Worm (Caenorhabditis elegans) whole organism, L4/young adult: Measurements from ENCODE around the gene srh-147.

Experiments
- W03F9.2 ChIP-seq: fragments of 150-350 bp; optimal IDR thresholded peaks from 2 replicates; lab custom pipeline; 2014; ENCODE audit warnings: missing biosample characterization, missing genetic modification characterization
- dao-5 ChIP-seq: sonication (generic microtip); optimal IDR thresholded peaks from 2 replicates; lab custom pipeline; 2016; ENCODE audit warnings: missing genotype, missing genetic modification characterization, moderate library complexity, missing compliant biosample characterization
- him-1 ChIP-seq: sonication (generic microtip); optimal IDR thresholded peaks from 2 replicates; lab custom pipeline; 2016; ENCODE audit warnings: missing genotype, missing genetic modification reagents, missing genetic modification characterization, missing compliant biosample characterization

The srh-147 gene

ce11 chrV:15876308-15876707 lies 26.2 kb upstream of the srh-147 start, which contains the start of gene nhr-102:
TSS of gene nhr-102 (minus strand) at chrV:15876408.
- TF ChIP-seq dao-5 (tag; lab: Kevin White, UChicago): no peak
- TF ChIP-seq him-1 (tag; lab: Kevin White, UChicago): no peak
- TF ChIP-seq W03F9.2 (tag; lab: Kevin White, UChicago): no peak

- TF ChIP-seq dao-5 (tag; lab: Kevin White, UChicago) (peak; percentile 91), him-1 (tag; lab: Kevin White, UChicago) (peak; percentile 57), W03F9.2 (tag; lab: Kevin White, UChicago) (peak; percentile 70)
Observed at ce11 chrV:15873762-15874161, 23.6 kb upstream of the srh-147 start.

- no peak for TF ChIP-seq W03F9.2 (tag; lab: Kevin White, UChicago)
- TF ChIP-seq dao-5 (tag; lab: Kevin White, UChicago): no peak
- no peak for TF ChIP-seq him-1 (tag; lab: Kevin White, UChicago)
Observed at ce11 chrV:15872273-15872672, 22.1 kb upstream of the srh-147 start, which contains the start of gene str-56. TSS of gene str-56 (plus strand) at chrV:15872573.

DNA sequence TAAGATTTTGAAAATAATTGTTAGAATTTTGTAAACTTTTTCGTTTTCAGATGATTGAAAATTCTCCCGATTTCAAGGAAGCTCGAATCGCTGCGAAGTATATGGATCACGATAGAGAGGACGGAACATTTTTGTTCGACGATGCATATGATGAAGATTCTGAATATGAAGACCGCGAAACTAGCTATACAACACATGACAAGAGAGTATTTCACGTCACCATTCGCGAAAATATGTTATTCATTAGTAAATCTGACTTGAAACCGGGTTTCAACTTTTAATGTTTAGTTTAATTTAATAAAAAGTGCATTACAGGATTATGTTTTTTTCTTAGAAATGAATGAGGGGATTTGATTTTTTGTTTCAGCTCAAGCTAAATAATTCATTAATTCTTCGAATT lies 20.2 kb upstream of the srh-147 start, which contains the start of gene str-57:
str-57 (plus strand) TSS at position 301 of the 400 bp plus-strand sequence.
- TF ChIP-seq him-1 (tag; lab: Kevin White, UChicago): no peak
- no peak for TF ChIP-seq W03F9.2 (tag; lab: Kevin White, UChicago)
- TF ChIP-seq dao-5 (tag; lab: Kevin White, UChicago): no peak

- no peak for TF ChIP-seq W03F9.2 (tag; lab: Kevin White, UChicago)
- TF ChIP-seq dao-5 (tag; lab: Kevin White, UChicago): no peak
- no peak for TF ChIP-seq him-1 (tag; lab: Kevin White, UChicago)
Observed at ce11 chrV:15867373-15867772, 17.2 kb upstream of the srh-147 start, which contains the start of gene fbxa-197. TSS of gene fbxa-197 (plus strand) at chrV:15867673.

- TF ChIP-seq W03F9.2 (tag; lab: Kevin White, UChicago): no peak
- TF ChIP-seq him-1 (tag; lab: Kevin White, UChicago): no peak
- TF ChIP-seq dao-5 (tag; lab: Kevin White, UChicago): no peak
Observed at ce11 chrV:15865839-15866238, 15.7 kb upstream of the srh-147 start, which contains the start of gene srh-293. TSS of gene srh-293 (plus strand) at chrV:15866139.

DNA sequence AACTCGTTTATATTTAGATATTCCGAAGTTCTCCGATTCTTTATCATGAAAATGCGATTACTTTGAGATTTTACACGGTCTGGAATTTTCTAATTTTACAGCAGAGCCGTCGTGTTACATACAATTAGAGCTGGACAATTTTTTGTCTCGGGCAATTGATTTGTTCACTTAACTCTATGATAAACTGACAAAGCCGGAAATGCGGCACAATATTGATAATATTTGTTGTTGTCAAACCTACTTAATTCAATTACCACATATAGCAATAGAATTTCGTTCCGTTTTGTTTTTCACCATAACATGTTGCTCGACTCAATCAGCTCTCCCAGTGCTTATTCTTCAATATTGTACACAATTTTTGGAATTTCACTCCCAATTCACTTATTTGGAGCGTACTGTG lies 12.9 kb upstream of the srh-147 start, which contains the start of gene srh-299:
srh-299 (plus strand) TSS at position 301 of the 400 bp plus-strand sequence.
- TF ChIP-seq him-1 (tag; lab: Kevin White, UChicago): no peak
- no peak for TF ChIP-seq dao-5 (tag; lab: Kevin White, UChicago)
- no peak for TF ChIP-seq W03F9.2 (tag; lab: Kevin White, UChicago)

DNA sequence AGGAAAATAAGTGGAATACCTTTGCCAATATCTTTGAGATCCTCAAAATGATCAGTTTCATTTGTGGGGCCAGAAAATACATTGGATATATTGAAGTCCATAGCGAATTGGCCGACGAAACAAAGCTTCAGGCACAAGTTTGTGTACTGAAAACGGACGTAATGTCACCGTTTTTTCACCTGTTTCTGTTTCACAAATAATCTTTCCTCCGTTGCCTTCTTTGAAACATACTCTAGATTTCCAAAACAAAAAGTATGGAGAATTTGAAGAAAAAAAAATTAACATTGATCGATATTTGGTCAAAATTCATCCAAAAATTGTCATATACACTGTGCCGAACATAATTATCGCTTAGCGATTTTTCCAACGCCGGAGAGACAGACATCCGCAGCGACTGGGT lies 12.5 kb upstream of the srh-147 start, which contains the start of gene srz-12:
srz-12 (minus strand) TSS at position 101 of the 400 bp plus-strand sequence.
- TF ChIP-seq dao-5 (tag; lab: Kevin White, UChicago) (no peak), him-1 (tag; lab: Kevin White, UChicago) (no peak), W03F9.2 (tag; lab: Kevin White, UChicago) (no peak)

DNA sequence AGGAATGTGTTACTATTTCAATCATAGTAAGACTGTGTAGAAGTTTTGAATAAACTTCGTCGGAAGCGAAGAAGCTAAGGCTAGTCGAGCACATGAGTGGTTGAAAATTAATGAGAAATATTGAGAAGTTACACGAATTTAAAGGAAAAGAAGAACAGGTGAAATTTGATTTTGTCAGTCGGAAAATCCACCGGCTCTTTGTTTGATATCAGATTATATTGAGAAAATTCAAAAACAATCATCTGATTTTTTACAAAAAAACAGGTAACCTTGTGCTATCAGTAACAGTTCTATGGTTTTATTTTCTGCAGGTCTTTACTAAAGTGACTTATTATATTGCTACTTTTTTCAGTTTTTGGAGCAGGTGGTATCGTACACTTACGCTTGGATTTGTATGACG lies 8.2 kb upstream of the srh-147 start, which contains the start of gene srh-148:
srh-148 (minus strand) TSS at position 101 of the 400 bp plus-strand sequence.
- no peak for TF ChIP-seq him-1 (tag; lab: Kevin White, UChicago)
- no peak for TF ChIP-seq W03F9.2 (tag; lab: Kevin White, UChicago)
- TF ChIP-seq dao-5 (tag; lab: Kevin White, UChicago): no peak

ce11 chrV:15841095-15841494 lies 9.0 kb downstream of the srh-147 start, which contains the start of gene srh-149:
TSS of gene srh-149 (minus strand) at chrV:15841195.
- TF ChIP-seq him-1 (tag; lab: Kevin White, UChicago) (no peak), dao-5 (tag; lab: Kevin White, UChicago) (no peak), W03F9.2 (tag; lab: Kevin White, UChicago) (no peak)

DNA sequence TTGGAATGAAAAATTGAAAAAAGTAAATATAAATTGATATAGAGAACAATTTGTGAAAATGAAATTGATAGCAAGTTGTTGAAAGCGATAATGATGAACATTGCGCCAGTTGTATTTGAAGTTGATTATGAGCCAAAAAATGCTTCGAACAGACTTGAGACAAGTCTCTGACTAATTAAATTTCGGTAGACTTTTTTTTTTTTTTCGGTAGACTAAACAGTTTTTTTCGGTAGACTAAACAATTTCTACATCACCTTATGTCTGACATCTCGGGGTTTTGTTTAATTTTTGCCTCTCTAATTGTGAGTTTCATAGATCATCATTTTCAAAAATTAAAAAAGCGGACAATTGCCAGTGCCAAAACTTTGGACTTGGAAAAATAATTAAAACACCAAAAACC lies 16.5 kb downstream of the srh-147 start, which contains the start of gene srbc-54:
srbc-54 (minus strand) TSS at position 101 of the 400 bp plus-strand sequence.
- TF ChIP-seq dao-5 (tag; lab: Kevin White, UChicago): no peak
- no peak for TF ChIP-seq him-1 (tag; lab: Kevin White, UChicago)
- TF ChIP-seq W03F9.2 (tag; lab: Kevin White, UChicago): no peak

DNA sequence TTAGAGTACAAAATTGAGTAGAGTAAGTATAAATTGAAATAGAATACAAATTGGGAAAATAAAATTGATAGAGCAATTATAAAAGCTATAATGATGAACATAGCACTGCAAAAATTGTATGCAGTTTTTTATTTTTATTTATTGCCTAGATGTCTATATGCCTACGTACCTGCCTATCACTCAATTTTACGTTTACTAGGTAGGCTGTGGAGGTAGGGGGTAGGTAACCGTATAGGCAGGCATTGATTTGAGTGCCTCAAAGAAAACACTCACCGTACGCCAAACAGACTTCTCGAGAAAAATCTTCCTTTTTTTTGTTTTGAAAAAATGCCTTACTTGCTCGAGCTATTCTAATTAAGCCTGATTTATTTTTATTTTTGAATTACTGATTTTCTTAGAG lies 18.5 kb downstream of the srh-147 start, which contains the start of gene srbc-56:
srbc-56 (minus strand) TSS at position 101 of the 400 bp plus-strand sequence.
- no peak for TF ChIP-seq him-1 (tag; lab: Kevin White, UChicago)
- no peak for TF ChIP-seq dao-5 (tag; lab: Kevin White, UChicago)

DNA sequence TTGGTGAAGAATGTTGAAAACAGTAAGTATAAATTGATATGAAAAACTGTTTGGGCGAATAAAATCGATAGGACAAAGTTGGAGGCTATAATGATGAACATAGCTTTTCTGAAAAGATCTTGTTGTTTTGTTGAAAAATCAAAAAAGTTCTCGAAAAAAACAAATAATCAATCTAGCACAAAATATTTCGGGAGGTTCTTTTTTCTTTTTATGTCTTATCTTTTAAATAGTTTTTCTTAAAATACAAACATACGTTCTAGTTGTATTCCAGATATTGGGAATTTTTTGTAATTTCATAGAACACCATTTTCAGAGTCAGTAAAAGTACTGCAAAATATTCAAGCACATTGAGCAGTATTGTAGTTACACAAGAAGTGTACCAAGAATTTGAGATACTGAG lies 20.2 kb downstream of the srh-147 start, which contains the start of gene srbc-55:
srbc-55 (minus strand) TSS at position 101 of the 400 bp plus-strand sequence.
- TF ChIP-seq dao-5 (tag; lab: Kevin White, UChicago): no peak
- TF ChIP-seq him-1 (tag; lab: Kevin White, UChicago): no peak
- TF ChIP-seq W03F9.2 (tag; lab: Kevin White, UChicago): no peak
